Worm (Caenorhabditis elegans) whole organism, L2 larva: ENCODE results near the gene B0244.9.

Source experiments
- C34F6.9 ChIP-seq: fragments of 150-350 bp; optimal IDR thresholded peaks from 2 replicates; lab custom pipeline; 2014; ENCODE audit warnings: missing biosample characterization, missing genetic modification characterization
- F13H6.1 ChIP-seq: sonication (generic microtip); optimal IDR thresholded peaks from 2 replicates; lab custom pipeline; 2016; ENCODE audit warnings: missing genetic modification characterization, missing compliant biosample characterization
- R02D3.7 ChIP-seq: fragments of 150-350 bp; optimal IDR thresholded peaks from 2 replicates; lab custom pipeline; 2014; ENCODE audit warnings: missing biosample characterization, missing genetic modification characterization
- Y55F3AM.14 ChIP-seq: fragments of 200-800 bp; sonication (Bioruptor generic); optimal IDR thresholded peaks from 2 replicates; lab custom pipeline; 2018; ENCODE audit warnings: mild to moderate bottlenecking, missing genetic modification characterization, missing compliant biosample characterization
- ZK546.5 ChIP-seq: sonication (generic microtip); optimal IDR thresholded peaks from 2 replicates; lab custom pipeline; 2017; ENCODE audit warnings: missing biosample characterization, missing genetic modification characterization
- alr-1 ChIP-seq: fragments of 150-350 bp; optimal IDR thresholded peaks from 2 replicates; lab custom pipeline; 2014; ENCODE audit warnings: missing biosample characterization, missing genetic modification characterization
- aly-2 ChIP-seq: fragments of 150-350 bp; optimal IDR thresholded peaks from 2 replicates; lab custom pipeline; 2014; ENCODE audit warnings: missing biosample characterization, missing genetic modification characterization
- blmp-1 ChIP-seq: sonication (generic microtip); optimal IDR thresholded peaks from 2 replicates; lab custom pipeline; 2017; ENCODE audit warnings: missing genetic modification characterization, mild to moderate bottlenecking, missing compliant biosample characterization, antibody characterized with exemption, moderate library complexity; ENCODE audit not compliant: insufficient read depth
- ceh-16 ChIP-seq: fragments of 150-350 bp; optimal IDR thresholded peaks from 2 replicates; lab custom pipeline; 2014; ENCODE audit warnings: missing biosample characterization, missing genetic modification characterization
- ceh-82 ChIP-seq: fragments of 150-350 bp; optimal IDR thresholded peaks from 2 replicates; lab custom pipeline; 2014; ENCODE audit warnings: missing biosample characterization, missing genetic modification characterization
- crh-2 ChIP-seq: sonication (generic microtip); optimal IDR thresholded peaks from 2 replicates; lab custom pipeline; 2017; ENCODE audit warnings: missing biosample characterization, missing genetic modification characterization
- dmd-4 ChIP-seq: sonication (generic microtip); optimal IDR thresholded peaks from 2 replicates; lab custom pipeline; 2017; ENCODE audit warnings: missing biosample characterization, missing genetic modification characterization
- egl-27 ChIP-seq: sonication (generic microtip); optimal IDR thresholded peaks from 3 replicates; lab custom pipeline; 2017; ENCODE audit warnings: missing biosample characterization, missing genetic modification reagents, missing genetic modification characterization
- elt-1 ChIP-seq: fragments of 150-350 bp; optimal IDR thresholded peaks from 2 replicates; lab custom pipeline; 2014; ENCODE audit warnings: missing biosample characterization, missing genetic modification characterization
- elt-3 ChIP-seq: sonication (generic microtip); optimal IDR thresholded peaks from 2 replicates; lab custom pipeline; 2017; ENCODE audit warnings: missing biosample characterization, missing genetic modification characterization
- fos-1 ChIP-seq: fragments of 150-350 bp; optimal IDR thresholded peaks from 2 replicates; lab custom pipeline; 2014; ENCODE audit warnings: missing biosample characterization, missing genetic modification characterization
- gmeb-1 ChIP-seq: fragments of 150-350 bp; optimal IDR thresholded peaks from 2 replicates; lab custom pipeline; 2014; ENCODE audit warnings: missing biosample characterization, missing genetic modification characterization
- lin-11 ChIP-seq: fragments of 150-350 bp; sonication (generic microtip); optimal IDR thresholded peaks from 2 replicates; lab custom pipeline; 2014; ENCODE audit warnings: missing biosample characterization, missing genetic modification characterization, inconsistent platforms, mixed read lengths
- lin-13 ChIP-seq: fragments of 150-350 bp; optimal IDR thresholded peaks from 2 replicates; lab custom pipeline; 2014; ENCODE audit warnings: missing biosample characterization, missing genetic modification reagents, missing genetic modification characterization
- lsy-2 ChIP-seq, 2 experiments: fragments of 150-350 bp in 1 of 2; sonication (generic microtip) in 1 of 2; optimal IDR thresholded peaks; 2 replicates each; lab custom pipeline; 2014 to 2017; ENCODE audit warnings: missing biosample characterization in 2 of 2, missing genetic modification characterization in 2 of 2
- mdl-1 ChIP-seq, 2 experiments: fragments of 150-350 bp in 1 of 2; sonication (generic microtip) in 1 of 2; optimal IDR thresholded peaks; 2 replicates each; lab custom pipeline; 2017; ENCODE audit warnings: missing biosample characterization in 2 of 2, missing genetic modification characterization in 2 of 2
- nhr-10 ChIP-seq: sonication (generic microtip); optimal IDR thresholded peaks from 2 replicates; lab custom pipeline; 2017; ENCODE audit warnings: missing biosample characterization, missing genetic modification characterization
- nhr-11 ChIP-seq: fragments of 150-350 bp; optimal IDR thresholded peaks from 2 replicates; lab custom pipeline; 2014; ENCODE audit warnings: missing biosample characterization, missing genetic modification characterization
- nhr-12 ChIP-seq: fragments of 150-350 bp; optimal IDR thresholded peaks from 2 replicates; lab custom pipeline; 2014; ENCODE audit warnings: missing biosample characterization, missing genetic modification characterization
- nhr-129 ChIP-seq: fragments of 150-350 bp; optimal IDR thresholded peaks from 2 replicates; lab custom pipeline; 2014; ENCODE audit warnings: missing biosample characterization, missing genetic modification characterization
- nhr-21 ChIP-seq: fragments of 150-350 bp; optimal IDR thresholded peaks from 2 replicates; lab custom pipeline; 2014; ENCODE audit warnings: missing biosample characterization, missing genetic modification characterization
- nhr-23 ChIP-seq: fragments of 150-350 bp; optimal IDR thresholded peaks from 2 replicates; lab custom pipeline; 2014; ENCODE audit warnings: missing biosample characterization, missing genetic modification reagents, missing genetic modification characterization
- nhr-237 ChIP-seq: fragments of 150-350 bp; optimal IDR thresholded peaks from 2 replicates; lab custom pipeline; 2014; ENCODE audit warnings: missing biosample characterization, missing genetic modification characterization
- nhr-25 ChIP-seq: fragments of 150-350 bp; sonication (generic microtip); optimal IDR thresholded peaks from 3 replicates; lab custom pipeline; 2014; ENCODE audit warnings: missing biosample characterization, missing genetic modification characterization
- nhr-6 ChIP-seq: fragments of 150-350 bp; optimal IDR thresholded peaks from 2 replicates; lab custom pipeline; 2014; ENCODE audit warnings: missing biosample characterization, missing genetic modification characterization
- sem-4 ChIP-seq: fragments of 150-350 bp; optimal IDR thresholded peaks from 2 replicates; lab custom pipeline; 2014; ENCODE audit warnings: missing biosample characterization, missing genetic modification reagents, missing genetic modification characterization
- skn-1 ChIP-seq: sonication (generic microtip); optimal IDR thresholded peaks from 2 replicates; lab custom pipeline; 2017; ENCODE audit warnings: missing biosample characterization, missing genetic modification characterization
- sma-3 ChIP-seq: sonication (generic microtip); optimal IDR thresholded peaks from 2 replicates; lab custom pipeline; 2016; ENCODE audit warnings: missing genetic modification reagents, missing genetic modification characterization, missing compliant biosample characterization
- sma-9 ChIP-seq, 2 experiments: fragments of 150-350 bp in 1 of 2; sonication (generic microtip) in 1 of 2; optimal IDR thresholded peaks; 2 replicates each; lab custom pipeline; 2014 to 2016; ENCODE audit warnings: missing genetic modification characterization in 2 of 2, mild to moderate bottlenecking in 1 of 2, missing biosample characterization in 1 of 2, missing compliant biosample characterization in 1 of 2, missing genetic modification reagents in 1 of 2, moderate library complexity in 1 of 2
- snpc-4 ChIP-seq: fragments of 150-350 bp; optimal IDR thresholded peaks from 2 replicates; lab custom pipeline; 2014; ENCODE audit warnings: missing biosample characterization, missing genetic modification characterization
- unc-55 ChIP-seq: fragments of 150-350 bp; sonication (generic microtip); optimal IDR thresholded peaks from 3 replicates; lab custom pipeline; 2014; ENCODE audit warnings: missing biosample characterization, missing genetic modification reagents, missing genetic modification characterization
- unc-62 ChIP-seq: fragments of 150-350 bp; optimal IDR thresholded peaks from 2 replicates; lab custom pipeline; 2014; ENCODE audit warnings: missing biosample characterization, missing genetic modification reagents, missing genetic modification characterization
- zag-1 ChIP-seq: fragments of 150-350 bp; optimal IDR thresholded peaks from 2 replicates; lab custom pipeline; 2014; ENCODE audit warnings: missing biosample characterization, missing genetic modification characterization
- ztf-11 ChIP-seq: sonication (generic microtip); optimal IDR thresholded peaks from 2 replicates; lab custom pipeline; 2017; ENCODE audit warnings: missing biosample characterization, missing genetic modification characterization
- ztf-4 ChIP-seq: fragments of 150-350 bp; optimal IDR thresholded peaks from 2 replicates; lab custom pipeline; 2014; ENCODE audit warnings: missing biosample characterization, missing genetic modification characterization

Gene B0244.9

DNA sequence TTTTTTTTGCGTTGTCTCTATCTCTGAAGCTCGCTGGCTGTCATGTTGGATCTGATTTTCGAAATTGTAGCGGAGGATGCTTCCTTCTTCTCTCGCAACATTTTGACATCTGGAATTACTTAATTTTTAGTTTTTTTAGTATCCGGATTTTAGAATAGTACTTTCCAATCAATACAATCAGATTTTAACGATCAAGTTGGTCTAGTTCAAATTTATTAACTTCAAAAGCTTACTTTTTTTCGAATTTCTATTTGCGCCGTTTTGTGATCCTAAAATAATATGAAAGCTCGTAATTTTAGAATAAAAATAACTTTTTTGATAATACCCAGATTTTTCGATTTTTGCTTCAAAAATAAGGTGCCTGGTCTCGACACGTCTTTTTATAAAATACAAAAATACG lies 20.8 kb downstream of the B0244.9 start, which contains the start of gene B0336.12:
Gene B0336.12, minus strand, starts transcription at position 101 of the 400 bp plus-strand sequence.
- TF ChIP-seq skn-1 (tag; lab: Kevin White, UChicago) (no peak), ztf-4 (tag; lab: Kevin White, UChicago) (no peak), nhr-12 (no peak), alr-1 (tag; lab: Kevin White, UChicago) (no peak), elt-3 (tag; lab: Kevin White, UChicago) (no peak), F13H6.1 (tag; lab: Kevin White, UChicago) (no peak), egl-27 (tag; lab: Kevin White, UChicago) (no peak), sma-3 (GFP tag; lab: Kevin White, UChicago) (no peak)

DNA sequence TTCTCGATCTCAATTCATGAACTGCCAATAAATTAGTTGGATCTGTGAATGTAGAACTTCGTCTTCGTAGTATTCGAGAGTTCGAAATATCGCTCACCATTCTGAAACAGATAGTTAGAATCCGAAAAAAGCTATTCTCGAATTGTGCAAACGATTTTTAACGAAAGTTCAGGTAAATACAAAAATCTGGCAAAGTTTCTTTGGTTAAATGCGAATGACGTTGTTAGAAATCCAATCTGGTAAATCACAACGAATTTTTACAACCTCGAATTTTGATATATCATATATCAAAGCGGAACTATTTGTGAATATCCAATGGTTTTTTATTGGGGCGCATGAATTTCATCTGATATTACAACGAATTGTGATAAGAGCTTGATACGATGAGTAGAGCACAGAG lies 21.6 kb downstream of the B0244.9 start, which contains the start of gene hpo-28:
Gene hpo-28, minus strand, starts transcription at position 101 of the 400 bp plus-strand sequence.
- TF ChIP-seq fos-1 (tag; lab: Kevin White, UChicago) (no peak), lin-13 (GFP tag; lab: Kevin White, UChicago) (no peak), ZK546.5 (tag; lab: Kevin White, UChicago) (no peak), mdl-1 (tag; optimal IDR thresholded peaks at IDR 0.05; lab: Kevin White, UChicago) (no peak), sma-3 (GFP tag; lab: Kevin White, UChicago) (no peak)
- TF ChIP-seq, all 48 proteins: peak for 0

DNA sequence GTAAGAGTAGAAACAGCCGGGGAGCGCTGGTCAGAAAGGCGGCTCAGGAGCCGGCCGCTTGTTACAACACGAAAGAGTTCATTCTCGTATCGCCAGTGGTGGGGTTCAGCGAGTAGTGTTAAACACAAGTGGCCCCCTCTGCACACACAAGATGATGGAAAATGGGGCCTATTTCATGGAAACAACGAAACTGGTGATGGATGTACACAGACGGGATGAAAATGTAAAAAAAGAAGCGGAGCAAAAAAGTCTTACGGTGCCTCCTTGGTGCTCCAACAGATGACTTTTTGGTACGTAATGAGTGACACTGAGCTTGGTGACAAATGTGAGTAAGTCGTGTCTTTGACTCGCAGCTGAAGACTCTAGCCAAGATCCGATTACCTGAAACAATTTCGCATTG lies 22.8 kb downstream of the B0244.9 start:
- TF ChIP-seq nhr-129 (peak; percentile 50), nhr-10 (tag; lab: Kevin White, UChicago) (no peak)

DNA sequence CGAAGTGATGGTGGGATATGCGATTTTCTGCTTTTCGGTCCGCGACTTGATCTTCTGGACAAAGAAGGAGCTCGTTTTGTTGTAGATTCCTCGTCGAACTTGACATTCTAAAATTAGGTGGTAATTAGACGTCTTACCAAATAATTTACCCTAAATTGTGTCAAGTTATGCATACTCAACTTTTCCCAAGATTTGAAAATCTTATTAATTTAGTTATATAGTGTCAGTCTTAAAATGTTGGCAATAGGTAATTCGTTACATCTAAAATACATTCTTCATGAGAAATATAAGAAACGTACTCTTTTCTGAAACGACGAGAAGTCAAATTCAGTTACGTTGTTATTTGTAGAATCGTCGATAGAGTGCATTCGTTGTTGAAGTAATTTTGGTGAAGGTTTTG lies 23.3 kb downstream of the B0244.9 start:
- no peak for TF ChIP-seq gmeb-1
- no peak for TF ChIP-seq zag-1 (tag; lab: Kevin White, UChicago)
- no peak for TF ChIP-seq unc-62 (GFP tag; lab: Kevin White, UChicago)
- no peak for TF ChIP-seq sma-3 (GFP tag; lab: Kevin White, UChicago)
- TF ChIP-seq ceh-82 (tag; lab: Kevin White, UChicago) = no peak
- no peak for TF ChIP-seq mdl-1 (tag; optimal IDR thresholded peaks at IDR 0.05; lab: Kevin White, UChicago)
- TF ChIP-seq skn-1 (tag; lab: Kevin White, UChicago) = no peak
- no peak for TF ChIP-seq nhr-237 (tag; lab: Kevin White, UChicago)
- no peak for TF ChIP-seq ztf-11 (tag; lab: Kevin White, UChicago)
- TF ChIP-seq dmd-4 (tag; lab: Kevin White, UChicago) = no peak

DNA sequence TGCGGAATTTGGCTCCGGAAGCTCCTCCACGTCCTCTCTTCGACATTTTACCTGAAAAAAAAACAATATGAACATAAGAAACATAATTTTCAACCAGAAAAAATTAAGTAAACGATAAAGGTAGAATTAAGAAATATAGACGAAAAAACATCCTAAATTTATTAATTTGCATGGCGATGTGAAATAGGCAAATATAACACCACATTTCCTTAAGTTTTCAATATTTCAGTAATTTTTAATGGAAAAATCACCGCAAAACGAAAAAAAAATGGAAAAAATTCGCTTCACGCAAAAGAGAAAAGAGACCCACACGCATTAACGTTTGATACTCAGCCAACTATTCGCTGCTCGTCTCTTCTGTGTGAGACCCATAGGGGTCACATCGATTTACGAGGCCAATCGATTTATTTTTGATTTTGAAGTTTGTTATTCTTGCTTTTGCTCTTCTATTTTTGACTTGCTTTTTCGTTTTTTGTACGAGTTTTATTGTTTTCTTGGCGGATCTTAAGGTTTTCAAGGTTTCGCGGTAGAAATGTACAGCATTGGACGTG lies 24.7 kb downstream of the B0244.9 start, which contains the start of gene rpl-23:
Gene rpl-23, minus strand, starts transcription at position 51 of the 551 bp plus-strand sequence.
- TF ChIP-seq nhr-11 (tag; lab: Kevin White, UChicago) (no peak), nhr-6 (tag; lab: Kevin White, UChicago) (peak; percentile 92), sma-9 (GFP tag; optimal IDR thresholded peaks at IDR 0.05; lab: Kevin White, UChicago) (peak; percentile 90), sma-9 (tag; optimal IDR thresholded peaks at IDR 0.05; lab: Kevin White, UChicago) (no peak), fos-1 (tag; lab: Kevin White, UChicago) (peak; percentile 93), R02D3.7 (tag; lab: Kevin White, UChicago) (peak; percentile 96), ztf-4 (tag; lab: Kevin White, UChicago) (peak; percentile 88), C34F6.9 (tag; lab: Kevin White, UChicago) (peak; percentile 97), nhr-237 (tag; lab: Kevin White, UChicago) (no peak), unc-55 (GFP tag; lab: Kevin White, UChicago) (peak; percentile 100), sem-4 (tag; lab: Kevin White, UChicago) (peak; percentile 84), elt-1 (tag; lab: Kevin White, UChicago) (no peak), egl-27 (tag; lab: Kevin White, UChicago) (peak; percentile 76), Y55F3AM.14 (no peak), skn-1 (tag; lab: Kevin White, UChicago) (peak; percentile 7), nhr-10 (tag; lab: Kevin White, UChicago) (peak; percentile 12), crh-2 (peak; percentile 97), dmd-4 (tag; lab: Kevin White, UChicago) (no peak), ZK546.5 (tag; lab: Kevin White, UChicago) (peak; percentile 59), lin-13 (GFP tag; lab: Kevin White, UChicago) (peak; percentile 96), ceh-82 (tag; lab: Kevin White, UChicago) (peak; percentile 73), nhr-21 (tag; lab: Kevin White, UChicago) (peak; percentile 89), gmeb-1 (peak; percentile 91), ceh-16 (tag; lab: Kevin White, UChicago) (peak; percentile 55), lin-11 (tag; lab: Kevin White, UChicago) (peak; percentile 92), zag-1 (tag; lab: Kevin White, UChicago) (peak; percentile 84), snpc-4 (tag; lab: Kevin White, UChicago) (peak; percentile 72), sma-3 (GFP tag; lab: Kevin White, UChicago) (peak; percentile 88), blmp-1 (peak; percentile 80), ztf-11 (tag; lab: Kevin White, UChicago) (no peak), nhr-23 (tag; lab: Kevin White, UChicago) (no peak), nhr-25 (tag; lab: Kevin White, UChicago) (peak; percentile 95), unc-62 (GFP tag; lab: Kevin White, UChicago) (no peak), lsy-2 (tag; optimal IDR thresholded peaks at IDR 0.05; lab: Kevin White, UChicago) (peak; percentile 85 to 96), mdl-1 (tag; optimal IDR thresholded peaks at IDR 0.05; lab: Kevin White, UChicago) (peak in 1 of 2 experiments; percentile 29), aly-2 (tag; lab: Kevin White, UChicago) (no peak), nhr-12 (no peak), nhr-129 (peak; percentile 98), F13H6.1 (tag; lab: Kevin White, UChicago) (peak; percentile 78)
